Worm (Caenorhabditis elegans): ENCODE results near the gene nlr-1.
A peak's percentile ranks its signal among the peaks of the same experiment; 100 is the strongest.

Gene nlr-1

DNA sequence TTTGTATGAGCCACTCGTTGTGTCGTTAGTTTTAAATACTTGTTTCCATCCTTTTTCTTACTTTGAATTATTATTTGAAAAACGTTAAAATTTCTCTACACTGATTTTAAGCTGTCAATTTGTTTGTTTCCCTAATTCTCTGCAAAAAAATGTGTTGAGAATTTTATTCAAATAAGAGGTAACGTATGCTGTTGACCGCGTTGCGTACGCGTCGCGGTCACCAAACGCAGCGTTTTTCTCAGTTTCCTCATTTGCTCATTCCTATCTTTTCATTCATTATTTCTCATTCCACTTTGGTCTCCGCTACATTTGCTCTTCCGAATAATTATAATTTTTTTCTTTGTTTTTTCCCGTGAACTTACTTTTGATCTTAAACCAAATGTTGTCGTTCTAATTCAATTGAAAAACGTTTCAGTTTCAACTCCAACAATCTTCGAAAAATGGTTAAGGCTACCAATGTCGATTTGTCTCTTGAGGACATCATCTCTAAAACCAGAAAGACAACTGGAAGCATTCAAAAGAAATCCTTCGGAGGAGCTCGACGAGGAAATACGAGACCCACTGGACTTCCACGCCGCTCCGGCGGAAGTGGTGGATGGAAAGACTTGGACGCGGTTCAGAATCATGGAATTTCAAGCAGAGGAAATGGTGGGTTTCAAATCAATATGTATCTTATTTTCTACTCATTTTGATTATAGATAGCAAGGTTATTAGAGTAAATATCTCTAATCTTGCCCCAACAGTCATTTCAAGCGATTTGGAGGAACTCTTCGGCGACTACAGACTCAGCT lies 55.1 kb downstream of the nlr-1 start, which contains the start of gene aly-3:
Gene aly-3, plus strand, starts transcription at position 409 of the 791 bp plus-strand sequence.
- TF ChIP-seq sptf-1 (tag; optimal IDR thresholded peaks at IDR 0.05) (no peak), ceh-88 (GFP tag; IDR thresholded peaks at IDR 0.05) (no peak), C16A3.4 (tag; optimal IDR thresholded peaks at IDR 0.05) (no peak), ceh-63 (GFP tag; optimal IDR thresholded peaks at IDR 0.05) (no peak), ztf-11 (tag; optimal IDR thresholded peaks at IDR 0.05) (no peak), snu-23 (GFP tag; optimal IDR thresholded peaks at IDR 0.05) (peak; percentile 22), nhr-20 (tag; optimal IDR thresholded peaks at IDR 0.05) (no peak), nhr-237 (tag; optimal IDR thresholded peaks at IDR 0.05) (no peak), jun-1 (tag; optimal IDR thresholded peaks at IDR 0.05) (no peak), rnt-1 (tag; optimal IDR thresholded peaks at IDR 0.05) (no peak), ztf-4 (tag; optimal IDR thresholded peaks at IDR 0.05) (no peak), blmp-1 (tag; optimal IDR thresholded peaks at IDR 0.05) (peak; percentile 19), fkh-8 (tag; optimal IDR thresholded peaks at IDR 0.05) (no peak), ceh-82 (tag; optimal IDR thresholded peaks at IDR 0.05) (peak in 1 of 3 experiments; percentile 29), zag-1 (tag; optimal IDR thresholded peaks at IDR 0.05) (no peak), ama-1 (optimal IDR thresholded peaks at IDR 0.05) (peak; percentile 21), lsy-2 (tag; optimal IDR thresholded peaks at IDR 0.05) (peak; percentile 8 to 54), pqm-1 (tag; optimal IDR thresholded peaks at IDR 0.05) (no peak), unc-30 (tag; optimal IDR thresholded peaks at IDR 0.05) (no peak), unc-62 (GFP tag; optimal IDR thresholded peaks at IDR 0.05) (no peak), swsn-7 (tag; optimal IDR thresholded peaks at IDR 0.05) (no peak), nhr-76 (tag; optimal IDR thresholded peaks at IDR 0.05) (no peak), unc-130 (tag; optimal IDR thresholded peaks at IDR 0.05) (no peak), nhr-71 (tag; optimal IDR thresholded peaks at IDR 0.05) (no peak), nhr-77 (tag; optimal IDR thresholded peaks at IDR 0.05) (no peak), lin-15B (tag; optimal IDR thresholded peaks at IDR 0.05) (peak; percentile 6), lir-3 (tag; optimal IDR thresholded peaks at IDR 0.05; ENCODE audit: poor library complexity) (no peak), egl-27 (tag; optimal IDR thresholded peaks at IDR 0.05) (no peak), efl-3 (GFP tag; optimal IDR thresholded peaks at IDR 0.05) (no peak), unc-98 (GFP tag; IDR thresholded peaks at IDR 0.05) (no peak), hpl-2 (GFP tag; optimal IDR thresholded peaks at IDR 0.05) (no peak), isw-1 (GFP tag; IDR thresholded peaks at IDR 0.05) (no peak), nhr-12 (tag; optimal IDR thresholded peaks at IDR 0.05) (no peak), tbx-2 (tag; optimal IDR thresholded peaks at IDR 0.05) (no peak), ceh-90 (tag; optimal IDR thresholded peaks at IDR 0.05) (no peak), egl-13 (tag; optimal IDR thresholded peaks at IDR 0.05) (no peak), mep-1 (tag; optimal IDR thresholded peaks at IDR 0.05) (peak; percentile 13), pax-3 (tag; optimal IDR thresholded peaks at IDR 0.05) (no peak), nhr-85 (tag) (no peak), xbp-1 (tag; optimal IDR thresholded peaks at IDR 0.05) (no peak), skn-1 (tag; optimal IDR thresholded peaks at IDR 0.05) (no peak), fkh-10 (GFP tag; optimal IDR thresholded peaks at IDR 0.05) (no peak), nhr-19 (GFP tag; conservative IDR thresholded peaks at IDR 0.05) (no peak), lin-13 (GFP tag; optimal IDR thresholded peaks at IDR 0.05) (no peak), lin-35 (GFP tag; optimal IDR thresholded peaks at IDR 0.05) (peak; percentile 21 to 54), F16B12.6 (tag; optimal IDR thresholded peaks at IDR 0.05) (no peak), snpc-4 (tag; optimal IDR thresholded peaks at IDR 0.05) (no peak), C04F5.9 (tag; optimal IDR thresholded peaks at IDR 0.05) (no peak), hlh-4 (tag; optimal IDR thresholded peaks at IDR 0.05) (no peak), aly-2 (tag; optimal IDR thresholded peaks at IDR 0.05) (no peak), grh-1 (GFP tag; IDR thresholded peaks at IDR 0.05) (no peak), Y116A8C.19 (tag; optimal IDR thresholded peaks at IDR 0.05; ENCODE audit: borderline replicate concordance) (no peak), nhr-90 (tag; optimal IDR thresholded peaks at IDR 0.05; ENCODE audit: poor library complexity) (no peak), vab-15 (tag; optimal IDR thresholded peaks at IDR 0.05) (no peak)

Data from whole organism, L1 larva.